Fruit fly (Drosophila melanogaster) whole organism, embryonic: ENCODE results near the gene Ctr1A.

ENCODE experiments used
- Abd-B ChIP-seq: fragments of 200-800 bp; sonication (Bioruptor generic); optimal IDR thresholded peaks from 2 replicates; lab custom pipeline; 2018; ENCODE audit warnings: missing biosample characterization, mild to moderate bottlenecking, missing genetic modification characterization, moderate library complexity
- CG1024 ChIP-seq: fragments of 200-800 bp; sonication (Bioruptor generic); IDR thresholded peaks from 2 replicates; pipeline ENCODE4 v1.3.6; 2022; ENCODE audit warnings: missing biosample characterization, missing genetic modification characterization
- CG10321 ChIP-seq: fragments of 200-800 bp; sonication (Bioruptor generic); IDR thresholded peaks from 2 replicates; pipeline ENCODE4 v1.3.6; 2022; ENCODE audit warnings: missing biosample characterization, missing genetic modification characterization
- CG13424 ChIP-seq: fragments of 200-800 bp; sonication (Bioruptor generic); optimal IDR thresholded peaks from 2 replicates; lab custom pipeline; 2019; ENCODE audit warnings: missing biosample characterization, mild to moderate bottlenecking, missing genetic modification characterization, moderate library complexity
- CG14014 ChIP-seq: fragments of 200-800 bp; sonication (Bioruptor generic); IDR thresholded peaks from 2 replicates; pipeline ENCODE4 v1.3.6; 2022; ENCODE audit warnings: missing biosample characterization, missing genetic modification characterization
- CG15269 ChIP-seq: fragments of 200-800 bp; sonication (Bioruptor generic); optimal IDR thresholded peaks from 2 replicates; lab custom pipeline; 2018; ENCODE audit warnings: missing biosample characterization, mild to moderate bottlenecking, missing genetic modification characterization, moderate library complexity
- CG17612 ChIP-seq: fragments of 200-800 bp; sonication (Bioruptor generic); IDR thresholded peaks from 2 replicates; pipeline ENCODE4 v1.3.6; 2022; ENCODE audit warnings: missing biosample characterization, missing genetic modification characterization
- CG1792 ChIP-seq: fragments of 200-800 bp; sonication (Bioruptor generic); optimal IDR thresholded peaks from 2 replicates; lab custom pipeline; 2016; ENCODE audit warnings: missing biosample characterization, missing genetic modification characterization
- CG18619 ChIP-seq: fragments of 200-800 bp; sonication (Bioruptor generic); optimal IDR thresholded peaks from 3 replicates; lab custom pipeline; 2017; ENCODE audit warnings: missing biosample characterization, mild to moderate bottlenecking, missing genetic modification characterization
- CG18764 ChIP-seq: fragments of 200-800 bp; sonication (Bioruptor generic); optimal IDR thresholded peaks from 3 replicates; lab custom pipeline; 2016; ENCODE audit warnings: missing biosample characterization, missing genetic modification characterization
- CG2129 ChIP-seq: fragments of 200-800 bp; sonication (Bioruptor generic); IDR thresholded peaks from 2 replicates; pipeline ENCODE4 v1.3.6; 2022; ENCODE audit warnings: missing biosample characterization, missing genetic modification characterization; ENCODE audit not compliant: partially characterized antibody
- CG2889 ChIP-seq: fragments of 200-800 bp; sonication (Bioruptor generic); IDR thresholded peaks from 3 replicates; pipeline ENCODE4 v1.3.6; 2022; ENCODE audit warnings: missing biosample characterization, missing genetic modification characterization
- CG3726 ChIP-seq: fragments of 200-800 bp; sonication (Bioruptor generic); IDR thresholded peaks from 3 replicates; pipeline ENCODE4, ENCODE4 v1.3.6; 2022; ENCODE audit warnings: missing biosample characterization, missing genetic modification characterization
- CG6683 ChIP-seq: fragments of 200-800 bp; sonication (Bioruptor generic); optimal IDR thresholded peaks from 2 replicates; lab custom pipeline; 2017; ENCODE audit warnings: missing biosample characterization, mild to moderate bottlenecking, missing genetic modification characterization, missing genetic modification reagents
- CG6854 ChIP-seq: fragments of 200-800 bp; sonication (Bioruptor generic); optimal IDR thresholded peaks from 3 replicates; lab custom pipeline; 2017; ENCODE audit warnings: missing biosample characterization, mild to moderate bottlenecking, missing genetic modification characterization
- CHES-1-like ChIP-seq: fragments of 200-800 bp; sonication (Bioruptor generic); optimal IDR thresholded peaks from 2 replicates; lab custom pipeline; 2016; ENCODE audit warnings: missing biosample characterization, missing genetic modification characterization
- Dek ChIP-seq: fragments of 200-800 bp; sonication (Bioruptor generic); optimal IDR thresholded peaks from 3 replicates; lab custom pipeline; 2019; ENCODE audit warnings: missing biosample characterization, mild to moderate bottlenecking, missing genetic modification characterization, moderate library complexity
- E2f2 ChIP-seq: fragments of 200-800 bp; sonication (Bioruptor generic); IDR thresholded peaks from 2 replicates; pipeline ENCODE4 v1.3.6; 2022; ENCODE audit warnings: missing biosample characterization, missing genetic modification characterization
- HLH4C ChIP-seq: fragments of 200-800 bp; sonication (Bioruptor generic); IDR thresholded peaks from 3 replicates; pipeline ENCODE4 v1.3.6; 2022; ENCODE audit warnings: missing biosample characterization, missing genetic modification characterization; ENCODE audit not compliant: partially characterized antibody
- HmgZ ChIP-seq: fragments of 200-800 bp; sonication (Bioruptor generic); optimal IDR thresholded peaks from 2 replicates; lab custom pipeline; 2018; ENCODE audit warnings: missing biosample characterization, mild to moderate bottlenecking, missing genetic modification characterization
- MTF-1 ChIP-seq: fragments of 200-800 bp; sonication (Bioruptor generic); optimal IDR thresholded peaks from 2 replicates; lab custom pipeline; 2018; ENCODE audit warnings: missing biosample characterization, mild to moderate bottlenecking, missing genetic modification characterization, borderline replicate concordance
- Neu2 ChIP-seq: fragments of 200-800 bp; sonication (Bioruptor generic); optimal IDR thresholded peaks from 3 replicates; lab custom pipeline; 2016; ENCODE audit warnings: missing biosample characterization, missing genetic modification characterization, borderline replicate concordance
- Poxn ChIP-seq: fragments of 200-800 bp; sonication (Bioruptor generic); IDR thresholded peaks from 2 replicates; pipeline ENCODE4 v1.3.6; 2022; ENCODE audit warnings: missing biosample characterization, missing genetic modification characterization
- Ravus ChIP-seq: fragments of 200-800 bp; sonication (Bioruptor generic); IDR thresholded peaks from 2 replicates; pipeline ENCODE4 v1.3.6; 2022; ENCODE audit warnings: missing biosample characterization, missing genetic modification characterization
- Rfx ChIP-seq: fragments of 200-800 bp; sonication (Bioruptor generic); IDR thresholded peaks from 2 replicates; pipeline ENCODE4 v1.3.6; 2022; ENCODE audit warnings: missing biosample characterization, missing genetic modification characterization
- Sox100B ChIP-seq: fragments of 200-800 bp; sonication (Bioruptor generic); optimal IDR thresholded peaks from 3 replicates; lab custom pipeline; 2018; ENCODE audit warnings: missing biosample characterization, mild to moderate bottlenecking, missing genetic modification characterization
- ash1 ChIP-seq: fragments of 200-800 bp; sonication (Bioruptor generic); optimal IDR thresholded peaks from 2 replicates; lab custom pipeline; 2018; ENCODE audit warnings: missing biosample characterization, mild to moderate bottlenecking, missing genetic modification characterization
- btn ChIP-seq: fragments of 200-800 bp; sonication (Bioruptor generic); optimal IDR thresholded peaks from 2 replicates; lab custom pipeline; 2016; ENCODE audit warnings: missing biosample characterization, missing genetic modification characterization
- cas ChIP-seq: fragments of 200-800 bp; sonication (Bioruptor generic); IDR thresholded peaks from 2 replicates; pipeline ENCODE4 v1.3.6; 2022; ENCODE audit warnings: missing biosample characterization, missing genetic modification characterization
- chn ChIP-seq: fragments of 200-800 bp; sonication (Bioruptor generic); optimal IDR thresholded peaks from 2 replicates; lab custom pipeline; 2016; ENCODE audit warnings: missing biosample characterization, missing genetic modification characterization
- cwo ChIP-seq: fragments of 200-800 bp; sonication (Bioruptor generic); optimal IDR thresholded peaks from 3 replicates; lab custom pipeline; 2017; ENCODE audit warnings: missing biosample characterization, missing genetic modification characterization, mild to moderate bottlenecking, moderate library complexity, missing genetic modification reagents
- ewg ChIP-seq: fragments of 200-800 bp; sonication (Bioruptor generic); optimal IDR thresholded peaks from 3 replicates; lab custom pipeline; 2017; ENCODE audit warnings: mild to moderate bottlenecking, missing biosample characterization, missing genetic modification reagents, missing genetic modification characterization
- fd96Cb ChIP-seq: fragments of 200-800 bp; sonication (Bioruptor generic); optimal IDR thresholded peaks from 2 replicates; lab custom pipeline; 2018; ENCODE audit warnings: missing biosample characterization, mild to moderate bottlenecking, missing genetic modification characterization, moderate library complexity
- fu2 ChIP-seq: fragments of 200-800 bp; sonication (Bioruptor generic); optimal IDR thresholded peaks from 2 replicates; lab custom pipeline; 2016; ENCODE audit warnings: missing biosample characterization, missing genetic modification characterization
- h ChIP-seq: fragments of >200 bp; optimal IDR thresholded peaks from 2 replicates; lab custom pipeline; 2017
- hb ChIP-seq: fragments of 200-800 bp; sonication (Bioruptor generic); IDR thresholded peaks from 3 replicates; pipeline ENCODE4 v1.3.6; 2022; ENCODE audit warnings: missing biosample characterization, missing genetic modification characterization; ENCODE audit not compliant: partially characterized antibody
- jigr1 ChIP-seq: fragments of 200-800 bp; sonication (Bioruptor generic); IDR thresholded peaks from 3 replicates; pipeline ENCODE4 v1.3.6; 2022; ENCODE audit warnings: missing biosample characterization, missing genetic modification characterization
- kah ChIP-seq: fragments of 200-800 bp; sonication (Bioruptor generic); optimal IDR thresholded peaks from 2 replicates; lab custom pipeline; 2018; ENCODE audit warnings: missing biosample characterization, mild to moderate bottlenecking, missing genetic modification characterization
- lola ChIP-seq, 3 experiments: fragments of >200 bp in 2 of 3; fragments of 200-800 bp in 1 of 3; sonication (Bioruptor generic) in 1 of 3; optimal IDR thresholded peaks; 2 replicates each; lab custom pipeline; 2017 to 2019; ENCODE audit warnings: missing biosample characterization in 3 of 3, missing genetic modification characterization in 3 of 3, mild to moderate bottlenecking in 1 of 3, moderate library complexity in 1 of 3
- nau ChIP-seq: fragments of 200-800 bp; sonication (Bioruptor generic); optimal IDR thresholded peaks from 3 replicates; lab custom pipeline; 2017; ENCODE audit warnings: missing biosample characterization, mild to moderate bottlenecking, missing genetic modification characterization, missing genetic modification reagents
- pb ChIP-seq: fragments of 200-800 bp; sonication (Bioruptor generic); optimal IDR thresholded peaks from 3 replicates; lab custom pipeline; 2016; ENCODE audit warnings: missing biosample characterization, missing genetic modification characterization
- pzg ChIP-seq: fragments of 200-800 bp; sonication (Bioruptor generic); optimal IDR thresholded peaks from 3 replicates; lab custom pipeline; 2018; ENCODE audit warnings: missing biosample characterization, mild to moderate bottlenecking, missing genetic modification characterization, moderate library complexity
- ranshi ChIP-seq: fragments of 200-800 bp; sonication (Bioruptor generic); IDR thresholded peaks from 2 replicates; pipeline ENCODE4 v1.3.6; 2022; ENCODE audit warnings: missing biosample characterization, missing genetic modification characterization
- sd ChIP-seq: fragments of 200-800 bp; sonication (Bioruptor generic); optimal IDR thresholded peaks from 3 replicates; lab custom pipeline; 2018; ENCODE audit warnings: missing biosample characterization, mild to moderate bottlenecking, missing genetic modification characterization, moderate library complexity
- sens ChIP-seq: fragments of 200-800 bp; sonication (Bioruptor generic); peaks from one replicate; lab custom pipeline; 2016; ENCODE audit warnings: missing biosample characterization, missing genetic modification characterization
- stc ChIP-seq: fragments of 200-800 bp; sonication (Bioruptor generic); IDR thresholded peaks from 2 replicates; pipeline ENCODE4 v1.3.6; 2022; ENCODE audit warnings: missing biosample characterization, missing genetic modification characterization
- usp ChIP-seq: fragments of >200 bp; optimal IDR thresholded peaks from 2 replicates; lab custom pipeline; 2017; ENCODE audit warnings: missing biosample characterization, missing genetic modification characterization
- wdn ChIP-seq: fragments of 200-800 bp; sonication (Bioruptor generic); IDR thresholded peaks from 2 replicates; pipeline ENCODE4 v1.3.6; 2022; ENCODE audit warnings: missing biosample characterization, missing genetic modification characterization
- wek ChIP-seq: fragments of 200-800 bp; sonication (Bioruptor generic); optimal IDR thresholded peaks from 3 replicates; lab custom pipeline; 2018; ENCODE audit warnings: missing biosample characterization, mild to moderate bottlenecking, missing genetic modification characterization, moderate library complexity
- wor ChIP-seq: fragments of 200-800 bp; sonication (Bioruptor generic); IDR thresholded peaks from 2 replicates; pipeline ENCODE4 v1.3.6; 2022; ENCODE audit warnings: missing biosample characterization, missing genetic modification characterization

Ctr1A gene

DNA sequence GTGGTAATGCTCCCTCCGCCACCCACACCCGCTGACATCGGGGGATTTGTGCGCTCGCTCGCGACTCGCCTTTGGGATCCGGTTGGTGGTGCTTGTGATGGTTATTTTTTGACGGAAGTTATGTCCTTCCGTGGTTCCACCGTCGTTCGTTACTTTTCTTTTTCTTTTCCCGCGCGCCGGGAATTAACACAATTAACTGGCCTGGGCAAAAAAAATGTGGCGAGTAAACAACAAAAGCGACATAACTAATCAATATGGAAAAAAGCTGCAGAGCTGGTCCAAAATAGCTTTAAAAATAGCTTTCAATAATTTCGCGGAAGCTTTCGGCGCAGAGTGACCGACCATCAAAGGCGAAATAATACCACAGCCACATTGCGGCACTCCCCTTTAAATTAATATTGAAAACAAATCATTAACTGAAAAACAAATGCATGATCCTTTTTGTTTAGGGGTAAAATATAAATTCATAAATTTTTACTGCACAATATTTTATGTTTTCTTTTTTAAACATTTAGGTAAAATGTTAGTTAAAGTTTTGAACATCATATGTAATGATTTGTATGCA is 36.9 kb downstream of the Ctr1A start, which contains the start of gene CG14440 (continued):
- TF ChIP-seq lola (GFP tag; optimal IDR thresholded peaks at IDR 0.05; lab: Kevin White, UChicago) (no peak), pzg (GFP tag; lab: Kevin White, UChicago) (peak; percentile 39), CG1024 (GFP tag; lab: Robert Waterston, UW) (no peak), fd96Cb (no peak), CG10321 (GFP tag; lab: Robert Waterston, UW) (no peak), hb (GFP tag; lab: Robert Waterston, UW) (no peak), sens (peak; percentile 63), CG17612 (no peak), CHES-1-like (GFP tag; lab: Kevin White, UChicago) (no peak), stc (GFP tag; lab: Robert Waterston, UW) (no peak), CG18764 (GFP tag; lab: Kevin White, UChicago) (no peak), kah (GFP tag; lab: Kevin White, UChicago) (no peak), wdn (no peak), Rfx (GFP tag; lab: Robert Waterston, UW) (no peak), fu2 (GFP tag; lab: Kevin White, UChicago) (no peak), CG14014 (peak; percentile 33; the same call in 1 of the 2 replicates), CG1792 (no peak), Poxn (GFP tag; lab: Robert Waterston, UW) (no peak), chn (GFP tag; lab: Kevin White, UChicago) (no peak), E2f2 (peak; percentile 38), ash1 (GFP tag; lab: Kevin White, UChicago) (no peak), cwo (GFP tag; lab: Kevin White, UChicago) (no peak), Dek (tag; lab: Kevin White, UChicago) (no peak), Sox100B (no peak)

DNA sequence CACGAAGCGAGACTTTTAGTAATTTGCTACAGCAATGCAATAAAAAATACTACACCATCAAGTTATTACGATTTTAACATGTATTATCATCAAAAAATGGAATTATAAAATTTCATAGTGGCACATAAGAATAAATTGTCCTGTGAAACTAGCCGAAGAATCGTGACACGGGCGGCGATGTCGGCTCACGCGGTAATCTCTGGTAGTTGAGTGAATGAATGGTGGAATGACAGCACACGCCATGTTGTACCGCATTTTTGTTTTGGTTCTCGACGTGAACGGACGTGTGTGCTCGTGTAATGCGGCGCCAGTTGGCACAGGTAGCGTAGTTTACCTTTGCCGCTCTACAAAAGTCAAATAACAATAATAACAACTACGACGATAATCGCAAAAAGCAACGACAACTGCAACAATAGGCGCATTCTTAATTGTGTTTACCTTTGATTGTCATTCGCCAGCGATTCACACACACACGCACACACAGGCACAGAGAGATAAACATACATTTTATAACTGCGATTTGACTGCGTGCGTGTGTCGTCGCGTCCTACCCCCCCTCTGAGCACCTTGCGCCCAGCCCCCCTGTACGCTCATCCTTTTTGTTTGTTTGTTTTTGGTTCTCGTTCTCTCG is 37.9 kb downstream of the Ctr1A start, which contains the start of gene CG14441:
Gene CG14441, plus strand, starts transcription at position 254 of the 631 bp plus-strand sequence.
- TF ChIP-seq Ravus (GFP tag; lab: Robert Waterston, UW) = no peak
- no peak for TF ChIP-seq CG2889 (GFP tag; lab: Robert Waterston, UW)
- peak; percentile 68 for TF ChIP-seq CG6854 (GFP tag; lab: Kevin White, UChicago)
- TF ChIP-seq wek (GFP tag; lab: Kevin White, UChicago) = peak; percentile 5
- peak; percentile 96 for TF ChIP-seq HLH4C (GFP tag; lab: Robert Waterston, UW)
- no peak for TF ChIP-seq jigr1 (GFP tag; lab: Robert Waterston, UW)
- no peak for TF ChIP-seq Abd-B (GFP tag; lab: Kevin White, UChicago)
- no peak for TF ChIP-seq ranshi
- peak; percentile 54 for TF ChIP-seq CG6683 (GFP tag; lab: Kevin White, UChicago)
- no peak for TF ChIP-seq wor
- no peak for TF ChIP-seq CG18764 (GFP tag; lab: Kevin White, UChicago)
- TF ChIP-seq sd (tag; lab: Kevin White, UChicago) = peak; percentile 73
- no peak for TF ChIP-seq Neu2 (GFP tag; lab: Kevin White, UChicago)
- TF ChIP-seq CG13424 = peak; percentile 43
- no peak for TF ChIP-seq usp (GFP tag; lab: Kevin White, UChicago)
- peak; percentile 67 for TF ChIP-seq nau (GFP tag; lab: Kevin White, UChicago)
- no peak for TF ChIP-seq ewg (GFP tag; lab: Kevin White, UChicago)
- TF ChIP-seq MTF-1 (GFP tag; lab: Kevin White, UChicago) = peak; percentile 41
- TF ChIP-seq cas (GFP tag; lab: Robert Waterston, UW) = no peak
- peak; percentile 62 for TF ChIP-seq HmgZ (tag; lab: Kevin White, UChicago)
- peak; percentile 100 for TF ChIP-seq CG2129
- TF ChIP-seq CG3726 = no peak
- TF ChIP-seq pb (GFP tag; lab: Kevin White, UChicago) = peak; percentile 13
- peak; percentile 46 for TF ChIP-seq CG15269 (tag; lab: Kevin White, UChicago)
- TF ChIP-seq btn (GFP tag; lab: Kevin White, UChicago) = no peak
- TF ChIP-seq h (lab: Kevin White, UChicago) = no peak
- peak; percentile 47 for TF ChIP-seq CG18619 (GFP tag; lab: Kevin White, UChicago)
